Fruit fly (Drosophila melanogaster): ENCODE measurements around the gene CG13308.

Gene CG13308

dm6 chr3L:8798539-8798938, 9.8 kb upstream of the CG13308 start:
- no peak for TF ChIP-seq kay (GFP tag; optimal IDR thresholded peaks at IDR 0.05)
- peak in 1 of 2 experiments; percentile 70 for TF ChIP-seq eve (GFP tag; optimal IDR thresholded peaks at IDR 0.05)
- no peak for TF ChIP-seq h (optimal IDR thresholded peaks at IDR 0.05)
- no peak for TF ChIP-seq CG6654 (GFP tag; optimal IDR thresholded peaks at IDR 0.05)
- peak; percentile 28 for TF ChIP-seq Tbp (GFP tag; optimal IDR thresholded peaks at IDR 0.05)
- TF ChIP-seq Atf6 (GFP tag; IDR thresholded peaks at IDR 0.05), result no peak
- TF ChIP-seq CG17912 (GFP tag; optimal IDR thresholded peaks at IDR 0.05), result no peak
- peak; percentile 100 for TF ChIP-seq CG8359 (GFP tag; optimal IDR thresholded peaks at IDR 0.05; ENCODE audit: borderline replicate concordance)

DNA sequence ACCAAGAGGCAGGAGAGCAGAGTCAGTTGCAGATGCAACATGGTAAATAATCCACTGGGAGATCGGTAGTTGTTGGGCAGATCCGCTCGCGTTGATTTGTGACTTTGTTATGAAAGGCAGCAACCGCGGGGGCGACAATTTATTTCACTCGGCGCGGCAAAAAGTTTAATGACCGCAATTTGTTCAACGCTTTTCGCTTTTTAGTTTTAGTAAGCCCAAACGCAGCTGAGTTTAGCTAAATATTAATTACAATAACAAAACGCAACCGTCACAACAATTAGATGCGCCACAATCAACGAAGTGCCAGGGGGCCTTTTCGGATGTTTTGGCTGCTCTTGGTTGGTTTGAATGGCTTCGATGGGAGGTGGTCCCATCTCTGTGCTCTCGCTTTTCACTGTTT, 7.9 kb upstream of the CG13308 start, which contains the start of gene CG13310:
TSS of gene CG13310 (minus strand) at position 101 of the 400 bp plus-strand sequence.
- TF ChIP-seq onecut (GFP tag; IDR thresholded peaks at IDR 0.05) (no peak), Sin3A (optimal IDR thresholded peaks at IDR 0.05) (no peak), sd (tag; optimal IDR thresholded peaks at IDR 0.05) (no peak), ac (GFP tag; optimal IDR thresholded peaks at IDR 0.05) (no peak), oc (tag; optimal IDR thresholded peaks at IDR 0.05) (no peak), nmo (GFP tag; optimal IDR thresholded peaks at IDR 0.05) (no peak), tna (GFP tag; IDR thresholded peaks at IDR 0.05; ENCODE audit: partially characterized antibody) (no peak), B-H2 (GFP tag; optimal IDR thresholded peaks at IDR 0.05) (no peak), CG11398 (GFP tag; optimal IDR thresholded peaks at IDR 0.05) (no peak), sens (GFP tag) (no peak), gce (GFP tag; IDR thresholded peaks at IDR 0.05) (no peak), Gug (GFP tag; IDR thresholded peaks at IDR 0.05) (no peak)

dm6 chr3L:8802064-8802463, 6.3 kb upstream of the CG13308 start, which contains the start of the genes CG13311 and CG34426:
TSS of gene CG13311 (minus strand) at chr3L:8802164.
TSS of gene CG34426 (plus strand) at chr3L:8802463.
- TF ChIP-seq sr (GFP tag; IDR thresholded peaks at IDR 0.05) (no peak), sens (GFP tag) (no peak), CG34224 (GFP tag; IDR thresholded peaks at IDR 0.05; ENCODE audit: partially characterized antibody) (no peak), ranshi (GFP tag; IDR thresholded peaks at IDR 0.05) (no peak), C15 (GFP tag; IDR thresholded peaks at IDR 0.05) (no peak), dpn (GFP tag; optimal IDR thresholded peaks at IDR 0.05) (no peak), B-H2 (GFP tag; optimal IDR thresholded peaks at IDR 0.05) (no peak), sisA (GFP tag; IDR thresholded peaks at IDR 0.05) (no peak), CG34422 (GFP tag; IDR thresholded peaks at IDR 0.05) (no peak), dati (GFP tag; IDR thresholded peaks at IDR 0.05) (no peak), Ravus (GFP tag; IDR thresholded peaks at IDR 0.05) (no peak), CG18599 (GFP tag; optimal IDR thresholded peaks at IDR 0.05) (no peak), btn (GFP tag; optimal IDR thresholded peaks at IDR 0.05) (no peak), Rfx (GFP tag; IDR thresholded peaks at IDR 0.05) (no peak), Asciz (GFP tag; optimal IDR thresholded peaks at IDR 0.05) (no peak), tio (GFP tag; optimal IDR thresholded peaks at IDR 0.05) (no peak), ham (GFP tag; IDR thresholded peaks at IDR 0.05) (no peak)

DNA sequence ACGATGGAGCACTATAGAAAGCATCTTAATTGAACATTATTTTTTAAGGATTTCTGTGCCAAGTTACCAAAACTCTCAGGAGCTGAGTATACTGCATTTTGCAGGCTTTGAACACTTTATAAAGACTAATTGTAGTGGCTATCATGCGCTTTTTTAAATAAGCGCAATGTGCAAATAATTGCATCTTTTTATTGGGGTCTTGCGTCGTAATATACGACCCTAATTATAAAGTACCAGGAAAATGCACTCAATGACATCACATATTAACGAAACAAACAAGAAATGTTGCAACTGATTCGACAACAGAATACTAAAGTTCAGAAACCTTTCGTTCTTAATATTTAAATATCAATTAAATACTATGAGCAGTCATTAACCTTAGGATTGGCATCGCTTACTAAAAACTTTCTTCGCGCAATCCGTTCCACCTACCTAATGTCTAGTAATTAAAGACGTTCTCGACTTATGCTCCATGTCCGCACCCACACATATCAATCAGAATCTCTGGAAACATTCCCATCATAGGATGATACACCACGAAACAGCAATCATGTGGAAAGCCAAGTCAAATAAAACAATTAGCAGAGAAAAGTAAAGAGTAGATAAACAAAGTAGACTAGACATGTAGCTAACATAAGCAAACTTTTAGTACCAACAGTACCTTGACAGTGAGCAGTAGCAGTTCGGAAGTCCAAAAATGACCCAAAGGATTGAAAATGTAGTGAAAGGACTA, 4.1 kb upstream of the CG13308 start, which contains the start of the genes CG32023 and CG34427:
TSS of gene CG32023 (minus strand) at position 101 of the 733 bp plus-strand sequence.
TSS of gene CG34427 (plus strand) at position 683 of the 733 bp plus-strand sequence.
- TF ChIP-seq B-H2 (GFP tag; optimal IDR thresholded peaks at IDR 0.05) (no peak), CG15073 (GFP tag; optimal IDR thresholded peaks at IDR 0.05) (no peak), GATAe (GFP tag; conservative IDR thresholded peaks at IDR 0.05) (no peak), Asciz (GFP tag; optimal IDR thresholded peaks at IDR 0.05) (no peak), Usf (GFP tag; optimal IDR thresholded peaks at IDR 0.05) (no peak), pan (optimal IDR thresholded peaks at IDR 0.05) (no peak), pan (GFP tag; optimal IDR thresholded peaks at IDR 0.05 in 1 of 2, IDR thresholded peaks at IDR 0.05 in 1 of 2) (no peak), bsh (GFP tag; optimal IDR thresholded peaks at IDR 0.05) (no peak), CG12236 (GFP tag; optimal IDR thresholded peaks at IDR 0.05) (no peak), knrl (GFP tag; IDR thresholded peaks at IDR 0.05; ENCODE audit: partially characterized antibody) (no peak), abd-A (tag; optimal IDR thresholded peaks at IDR 0.05) (no peak), fd3F (GFP tag; optimal IDR thresholded peaks at IDR 0.05) (no peak), PHDP (tag; optimal IDR thresholded peaks at IDR 0.05) (no peak), CG8478 (optimal IDR thresholded peaks at IDR 0.05) (no peak), bbx (GFP tag; IDR thresholded peaks at IDR 0.05; ENCODE audit: partially characterized antibody) (no peak), CG7372 (GFP tag; IDR thresholded peaks at IDR 0.05) (no peak)
